Worm (Caenorhabditis elegans) whole organism, early embryonic: ENCODE data around the gene C41H7.9.

Source experiments
- B0310.2 ChIP-seq: sonication (generic microtip); optimal IDR thresholded peaks from 2 replicates; lab custom pipeline; 2016; ENCODE audit warnings: mild to moderate bottlenecking, missing genetic modification characterization, missing compliant biosample characterization
- F13C5.2 ChIP-seq: sonication (generic microtip); optimal IDR thresholded peaks from 2 replicates; lab custom pipeline; 2017; ENCODE audit warnings: mild to moderate bottlenecking, missing genetic modification characterization, inconsistent platforms, missing compliant biosample characterization
- aly-1 ChIP-seq: sonication (generic microtip); optimal IDR thresholded peaks from 2 replicates; lab custom pipeline; 2016; ENCODE audit warnings: missing genetic modification characterization, missing compliant biosample characterization
- ama-1 ChIP-seq: fragments of 150-350 bp; optimal IDR thresholded peaks from 2 replicates; lab custom pipeline; 2014
- ceh-13 ChIP-seq: fragments of 200-800 bp; sonication (Bioruptor generic); optimal IDR thresholded peaks from 2 replicates; lab custom pipeline; 2018; ENCODE audit warnings: mild to moderate bottlenecking, missing genetic modification characterization, missing compliant biosample characterization
- ceh-36 ChIP-seq: sonication (generic microtip); optimal IDR thresholded peaks from 2 replicates; lab custom pipeline; 2016; ENCODE audit warnings: missing genetic modification characterization, inconsistent platforms, missing compliant biosample characterization
- ets-7 ChIP-seq: sonication (generic microtip); optimal IDR thresholded peaks from 2 replicates; lab custom pipeline; 2016; ENCODE audit warnings: missing genotype, missing genetic modification characterization, missing compliant biosample characterization
- flt-1 ChIP-seq: fragments of 200-800 bp; sonication (Bioruptor generic); IDR thresholded peaks from 2 replicates; pipeline ENCODE4 v1.3.6; 2022; ENCODE audit warnings: missing genetic modification characterization, missing compliant biosample characterization
- hmbx-1 ChIP-seq: sonication (generic microtip); optimal IDR thresholded peaks from 2 replicates; lab custom pipeline; 2016; ENCODE audit warnings: mild to moderate bottlenecking, missing genetic modification characterization, missing compliant biosample characterization
- hmg-4 ChIP-seq: fragments of 200-800 bp; sonication (Bioruptor generic); optimal IDR thresholded peaks from 2 replicates; lab custom pipeline; 2018; ENCODE audit warnings: mild to moderate bottlenecking, missing genetic modification characterization, missing compliant biosample characterization
- hnd-1 ChIP-seq: sonication (generic microtip); optimal IDR thresholded peaks from 2 replicates; lab custom pipeline; 2016; ENCODE audit warnings: missing genetic modification characterization, missing compliant biosample characterization
- pes-1 ChIP-seq: fragments of 200-800 bp; sonication (Bioruptor generic); IDR thresholded peaks from 2 replicates; pipeline ENCODE4 v1.3.6; 2022; ENCODE audit warnings: missing genetic modification reagents, missing genetic modification characterization, missing compliant biosample characterization
- scrt-1 ChIP-seq: fragments of 200-800 bp; sonication (Bioruptor generic); IDR thresholded peaks from 2 replicates; pipeline ENCODE4 v1.3.6; 2022; ENCODE audit warnings: missing genetic modification characterization, missing compliant biosample characterization
- sea-1 ChIP-seq: fragments of 200-800 bp; sonication (Bioruptor generic); conservative IDR thresholded peaks from 2 replicates; pipeline ENCODE4 v1.3.6; 2022; ENCODE audit warnings: missing genetic modification characterization, missing compliant biosample characterization
- tbx-11 ChIP-seq: fragments of 200-800 bp; sonication (Bioruptor generic); IDR thresholded peaks from 2 replicates; pipeline ENCODE4 v1.3.6; 2022; ENCODE audit warnings: missing genetic modification characterization, missing compliant biosample characterization
- tbx-37 ChIP-seq: fragments of 200-800 bp; sonication (Bioruptor generic); conservative IDR thresholded peaks from 2 replicates; pipeline ENCODE4 v1.3.6; 2022; ENCODE audit warnings: missing genetic modification reagents, missing genetic modification characterization, missing compliant biosample characterization
- tra-4 ChIP-seq: sonication (generic microtip); optimal IDR thresholded peaks from 2 replicates; lab custom pipeline; 2017; ENCODE audit warnings: missing genetic modification characterization, missing compliant biosample characterization

Gene C41H7.9

DNA sequence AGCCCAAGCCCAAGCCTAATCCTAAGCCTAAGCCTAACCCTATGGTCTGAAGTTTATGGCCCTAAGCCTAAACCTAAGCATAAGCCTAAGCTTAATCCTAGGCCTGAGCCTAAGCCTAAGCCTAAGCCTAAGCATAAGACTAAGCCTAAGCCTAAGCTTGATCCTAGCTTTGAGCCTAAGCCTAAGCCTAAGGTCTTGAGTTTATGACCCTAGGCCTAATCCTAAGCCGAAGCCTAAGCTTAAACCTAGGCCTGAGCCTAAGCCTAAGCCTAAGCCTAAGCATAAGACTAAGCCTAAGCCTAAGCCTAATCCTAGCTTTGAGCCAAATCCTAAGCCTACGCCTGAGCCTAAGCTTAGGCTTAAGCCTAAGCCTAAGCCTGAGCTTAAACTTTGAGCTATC, 33.0 kb downstream of the C41H7.9 start:
- no peak for TF ChIP-seq ama-1 (lab: Kevin White, UChicago)
- TF ChIP-seq aly-1 (tag; lab: Kevin White, UChicago) = no peak
- TF ChIP-seq ets-7 = no peak
- TF ChIP-seq flt-1 (GFP tag; lab: Robert Waterston, UW) = no peak
- TF ChIP-seq hmbx-1 (tag; lab: Kevin White, UChicago) = no peak
- no peak for TF ChIP-seq scrt-1 (GFP tag; lab: Robert Waterston, UW)
- TF ChIP-seq ceh-36 (tag; lab: Kevin White, UChicago) = peak; percentile 95

DNA sequence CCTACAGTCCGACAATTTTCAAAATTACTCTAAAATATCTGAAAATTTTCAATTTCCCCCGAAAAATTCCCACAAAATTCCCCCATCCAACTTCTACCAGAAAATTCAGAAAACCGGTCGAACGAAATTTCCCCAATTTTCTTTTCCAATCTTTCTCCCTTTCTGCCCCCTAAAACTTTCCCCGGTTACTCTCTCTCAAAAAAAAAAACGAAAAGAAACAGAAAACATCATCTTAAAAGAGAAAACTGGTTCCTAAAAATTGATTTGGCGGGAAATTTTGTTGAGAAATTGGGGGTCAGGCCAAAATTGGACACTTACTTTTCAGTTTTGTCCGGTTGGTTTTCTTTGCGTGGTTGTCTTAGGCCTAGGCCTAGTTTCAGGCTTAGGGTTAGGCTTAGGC, 34.4 kb downstream of the C41H7.9 start:
- TF ChIP-seq sea-1 (GFP tag; lab: Robert Waterston, UW) (no peak), ceh-13 (GFP tag; lab: Kevin White, UChicago) (no peak), flt-1 (GFP tag; lab: Robert Waterston, UW) (no peak), pes-1 (GFP tag; lab: Robert Waterston, UW) (no peak), tbx-37 (GFP tag; lab: Robert Waterston, UW) (no peak), aly-1 (tag; lab: Kevin White, UChicago) (no peak), B0310.2 (no peak), F13C5.2 (tag; lab: Kevin White, UChicago) (no peak), ama-1 (lab: Kevin White, UChicago) (no peak)

DNA sequence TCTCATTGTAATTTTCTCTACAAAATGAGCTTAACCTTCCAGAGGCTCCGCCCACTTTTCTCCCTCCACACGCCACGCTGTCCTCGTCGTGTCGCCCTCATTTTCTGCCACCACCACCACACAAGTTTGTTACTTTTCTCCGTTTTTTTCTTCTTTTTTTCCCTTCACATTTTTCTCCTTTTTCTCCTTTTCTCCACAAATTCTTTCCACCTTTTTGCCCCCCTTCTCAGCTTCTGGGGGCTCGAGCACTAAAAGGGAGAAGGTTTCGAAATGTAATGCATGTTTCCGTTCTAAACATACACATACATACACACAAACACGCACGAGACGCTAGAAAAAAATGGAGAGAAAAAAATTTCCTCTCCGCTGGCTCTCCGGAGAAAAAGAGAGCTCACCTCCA, 35.4 kb downstream of the C41H7.9 start, which contains the start of gene nhr-88:
TSS of gene nhr-88 (plus strand) at position 43 of the 400 bp plus-strand sequence.
- TF ChIP-seq sea-1 (GFP tag; lab: Robert Waterston, UW) (no peak), scrt-1 (GFP tag; lab: Robert Waterston, UW) (no peak), hmbx-1 (tag; lab: Kevin White, UChicago) (no peak), ceh-13 (GFP tag; lab: Kevin White, UChicago) (no peak), tra-4 (tag; lab: Kevin White, UChicago) (no peak), aly-1 (tag; lab: Kevin White, UChicago) (no peak), hnd-1 (tag; lab: Kevin White, UChicago) (no peak)

DNA sequence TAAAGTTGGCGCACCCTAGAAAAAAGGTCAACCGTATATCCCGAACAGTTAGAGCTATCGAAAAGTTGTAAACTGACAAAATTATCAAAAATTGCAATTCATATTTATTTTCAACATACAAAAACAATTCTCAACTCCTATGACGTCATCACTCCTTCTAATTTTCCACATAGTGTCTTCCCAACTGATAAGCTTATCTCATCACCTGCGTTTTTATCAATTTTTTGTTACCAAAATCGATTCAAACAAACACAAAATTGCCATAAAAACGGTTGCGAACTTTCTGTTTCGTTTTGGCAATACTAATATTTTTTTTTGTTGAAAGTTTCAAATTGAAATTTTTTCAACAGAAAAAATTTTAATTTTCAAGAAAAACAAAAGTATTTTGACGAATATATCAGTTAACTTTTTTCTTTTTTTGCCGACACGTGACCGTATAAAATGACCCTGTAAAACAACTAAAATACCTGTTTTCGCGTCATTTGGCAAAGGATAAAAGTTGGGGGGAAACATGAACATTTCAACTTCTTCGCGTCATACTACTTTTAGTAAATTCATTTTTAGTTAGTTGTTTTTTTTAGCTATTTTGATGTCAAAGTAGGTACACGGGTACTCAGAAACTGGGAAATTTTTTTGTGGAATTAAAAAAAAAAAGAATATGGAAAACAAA, 36.3 kb downstream of the C41H7.9 start:
- TF ChIP-seq hmbx-1 (tag; lab: Kevin White, UChicago) (no peak), aly-1 (tag; lab: Kevin White, UChicago) (no peak), ets-7 (no peak), ama-1 (lab: Kevin White, UChicago) (no peak), tra-4 (tag; lab: Kevin White, UChicago) (no peak), pes-1 (GFP tag; lab: Robert Waterston, UW) (no peak), hmg-4 (GFP tag; lab: Kevin White, UChicago) (no peak), tbx-37 (GFP tag; lab: Robert Waterston, UW) (no peak), ceh-13 (GFP tag; lab: Kevin White, UChicago) (no peak), ceh-36 (tag; lab: Kevin White, UChicago) (no peak), scrt-1 (GFP tag; lab: Robert Waterston, UW) (no peak), sea-1 (GFP tag; lab: Robert Waterston, UW) (no peak), tbx-11 (no peak)

DNA sequence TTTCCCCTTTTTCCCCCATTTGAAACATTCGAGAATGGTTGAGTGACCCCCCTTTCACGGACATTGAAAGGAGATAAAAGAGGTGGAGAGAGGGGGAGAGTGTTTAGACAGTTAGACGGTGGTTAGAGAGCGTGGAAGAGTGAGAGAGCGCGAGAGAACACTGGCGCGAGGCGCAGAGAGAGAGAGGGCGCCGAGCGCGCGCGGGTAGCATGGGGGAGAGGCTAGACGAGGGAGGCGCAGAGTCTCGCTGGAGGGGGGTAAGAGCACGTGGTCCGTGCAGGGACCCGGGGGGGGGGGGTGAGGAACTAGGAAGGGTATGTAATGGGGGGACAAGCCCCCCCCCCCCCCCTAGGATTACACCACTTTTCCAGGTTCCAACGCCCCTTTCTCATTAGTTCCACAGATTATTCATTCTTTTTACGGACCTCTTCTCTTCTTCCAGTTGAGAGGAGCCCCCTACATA, 38.1 kb downstream of the C41H7.9 start:
- TF ChIP-seq hmg-4 (GFP tag; lab: Kevin White, UChicago) (peak; percentile 9), ets-7 (no peak), pes-1 (GFP tag; lab: Robert Waterston, UW) (0 out of 2 replicates have a peak, but pooled peaks have one; percentile 29), aly-1 (tag; lab: Kevin White, UChicago) (no peak), F13C5.2 (tag; lab: Kevin White, UChicago) (peak; percentile 11), tbx-37 (GFP tag; lab: Robert Waterston, UW) (no peak), flt-1 (GFP tag; lab: Robert Waterston, UW) (peak; percentile 21; the same call in 1 of the 2 replicates), tbx-11 (no peak), ceh-13 (GFP tag; lab: Kevin White, UChicago) (no peak)

DNA sequence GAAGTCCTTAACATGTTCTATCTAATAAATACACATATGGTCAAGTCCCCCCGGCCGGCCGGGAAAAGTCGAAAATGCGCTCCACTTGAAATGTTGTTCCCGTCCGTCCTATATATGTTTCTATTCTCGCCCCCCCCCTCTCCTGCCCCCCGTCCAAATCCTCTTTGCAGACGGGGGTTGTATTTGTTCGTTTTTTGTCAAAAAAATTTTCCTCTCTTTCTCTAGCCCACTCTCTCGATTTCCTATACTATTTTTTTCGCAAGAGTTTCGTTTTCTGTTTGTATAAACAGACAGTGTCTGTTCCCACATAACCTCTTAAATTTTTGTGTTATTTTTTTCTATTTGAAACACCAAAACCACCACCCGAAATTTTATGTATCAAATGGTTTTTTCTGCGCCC, 45.0 kb downstream of the C41H7.9 start:
- TF ChIP-seq tbx-37 (GFP tag; lab: Robert Waterston, UW) (no peak), B0310.2 (no peak), scrt-1 (GFP tag; lab: Robert Waterston, UW) (no peak), hmg-4 (GFP tag; lab: Kevin White, UChicago) (no peak), tbx-11 (no peak), ceh-36 (tag; lab: Kevin White, UChicago) (no peak)

DNA sequence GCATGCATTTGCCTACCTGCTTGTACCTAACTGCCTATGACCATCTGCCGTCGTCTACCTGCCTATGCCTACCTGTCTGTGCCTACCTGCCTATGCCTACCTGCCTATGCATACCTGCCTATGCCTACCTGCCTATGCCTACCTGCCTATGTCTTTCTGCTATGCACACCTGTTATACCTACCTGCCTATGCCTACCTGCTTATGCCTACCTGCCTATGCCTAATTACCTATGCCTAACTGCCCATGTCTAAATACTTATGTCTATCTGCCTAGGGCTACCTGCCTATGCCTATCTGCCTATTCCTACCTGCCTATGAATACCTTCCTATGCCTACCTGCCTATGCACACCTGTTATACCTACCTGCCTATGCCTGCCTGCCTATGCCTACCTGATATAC, 45.7 kb downstream of the C41H7.9 start:
- no peak for TF ChIP-seq F13C5.2 (tag; lab: Kevin White, UChicago)
- no peak for TF ChIP-seq scrt-1 (GFP tag; lab: Robert Waterston, UW)
- no peak for TF ChIP-seq pes-1 (GFP tag; lab: Robert Waterston, UW)
- no peak for TF ChIP-seq sea-1 (GFP tag; lab: Robert Waterston, UW)
- no peak for TF ChIP-seq ceh-36 (tag; lab: Kevin White, UChicago)
- no peak for TF ChIP-seq hnd-1 (tag; lab: Kevin White, UChicago)
- no peak for TF ChIP-seq tra-4 (tag; lab: Kevin White, UChicago)
